Fruit fly (Drosophila melanogaster): ENCODE results near the gene CG42846.

- TF ChIP-seq kay (GFP tag; ENCODE audit: borderline replicate concordance) (no peak), CG11617 (GFP tag; optimal IDR thresholded peaks at IDR 0.05) (no peak), CG5204 (GFP tag; optimal IDR thresholded peaks at IDR 0.05) (no peak), Clk (GFP tag; optimal IDR thresholded peaks at IDR 0.05) (no peak), CG7045 (GFP tag; optimal IDR thresholded peaks at IDR 0.05) (no peak), Crg-1 (GFP tag; optimal IDR thresholded peaks at IDR 0.05) (no peak), tj (GFP tag; optimal IDR thresholded peaks at IDR 0.05) (no peak), CG12768 (GFP tag; optimal IDR thresholded peaks at IDR 0.05) (no peak), toe (GFP tag; optimal IDR thresholded peaks at IDR 0.05) (no peak)
Measured at dm6 chr3L:233251-233650, 1.8 kb upstream of the CG42846 start, which contains the start of gene CG34453.

All from whole organism, adult.